Worm (Caenorhabditis elegans): Measurements from ENCODE around the gene gcy-1.

DNA sequence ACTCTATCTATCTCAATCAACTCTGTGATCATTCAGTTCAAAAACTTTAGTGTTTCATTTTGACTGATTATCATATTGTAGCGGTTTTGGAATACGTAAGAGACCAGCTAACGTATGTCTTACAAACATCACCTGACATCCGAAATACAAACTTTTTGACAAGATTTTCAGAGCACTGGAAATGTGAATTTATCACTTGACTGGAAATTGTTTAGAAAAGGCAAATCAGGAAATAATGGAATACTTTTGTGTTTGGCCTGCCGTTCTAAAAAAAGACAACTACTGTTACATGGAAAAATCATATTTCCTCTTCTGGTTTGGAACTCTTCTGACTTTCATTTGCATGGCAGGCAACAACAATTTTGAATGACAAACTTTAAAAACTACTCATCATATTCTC, 34.8 kb upstream of the gcy-1 start, which contains the start of gene F35H8.12:
- TF ChIP-seq sea-1 (GFP tag; conservative IDR thresholded peaks at IDR 0.05) (no peak), scrt-1 (GFP tag; IDR thresholded peaks at IDR 0.05) (no peak), aly-1 (tag; optimal IDR thresholded peaks at IDR 0.05) (no peak), tra-4 (tag; optimal IDR thresholded peaks at IDR 0.05) (no peak), ama-1 (optimal IDR thresholded peaks at IDR 0.05) (no peak), hmg-4 (GFP tag; optimal IDR thresholded peaks at IDR 0.05) (no peak), flt-1 (GFP tag; IDR thresholded peaks at IDR 0.05) (no peak), tbx-37 (GFP tag; conservative IDR thresholded peaks at IDR 0.05) (no peak), hmbx-1 (tag; optimal IDR thresholded peaks at IDR 0.05) (no peak), ceh-13 (GFP tag; optimal IDR thresholded peaks at IDR 0.05) (no peak)

Data from whole organism, early embryonic.